Fruit fly (Drosophila melanogaster) whole organism, embryonic: Measurements from ENCODE around the gene Sf3b2.

Source experiments
- Antp ChIP-seq: fragments of 200-800 bp; sonication (Bioruptor generic); optimal IDR thresholded peaks from 3 replicates; lab custom pipeline; 2016; ENCODE audit warnings: missing biosample characterization, missing genetic modification characterization
- Bgb ChIP-seq: fragments of 200-800 bp; sonication (Bioruptor generic); IDR thresholded peaks from 2 replicates; pipeline ENCODE4 v1.3.6; 2022; ENCODE audit warnings: missing biosample characterization, missing genetic modification characterization; ENCODE audit not compliant: partially characterized antibody
- Blimp-1 ChIP-seq: fragments of 200-800 bp; sonication (Bioruptor generic); optimal IDR thresholded peaks from 3 replicates; lab custom pipeline; 2018; ENCODE audit warnings: missing biosample characterization, missing genetic modification characterization, mild to moderate bottlenecking, moderate library complexity, missing genetic modification reagents
- C15 ChIP-seq: fragments of 200-800 bp; sonication (Bioruptor generic); IDR thresholded peaks from 3 replicates; pipeline ENCODE4 v1.3.6; 2022; ENCODE audit warnings: missing biosample characterization, missing genetic modification characterization
- CG1024 ChIP-seq: fragments of 200-800 bp; sonication (Bioruptor generic); IDR thresholded peaks from 2 replicates; pipeline ENCODE4 v1.3.6; 2022; ENCODE audit warnings: missing biosample characterization, missing genetic modification characterization
- CG11560 ChIP-seq: fragments of 200-800 bp; sonication (Bioruptor generic); IDR thresholded peaks from 3 replicates; pipeline ENCODE4 v1.3.6; 2022; ENCODE audit warnings: missing biosample characterization, missing genetic modification characterization
- CG1529 ChIP-seq: fragments of 200-800 bp; sonication (Bioruptor generic); optimal IDR thresholded peaks from 3 replicates; lab custom pipeline; 2018; ENCODE audit warnings: missing biosample characterization, missing genetic modification characterization
- CG15514 ChIP-seq: fragments of 200-800 bp; sonication (Bioruptor generic); optimal IDR thresholded peaks from 3 replicates; lab custom pipeline; 2017; ENCODE audit warnings: missing biosample characterization, missing genetic modification characterization, mild to moderate bottlenecking, moderate library complexity, missing genetic modification reagents
- CG16779 ChIP-seq: fragments of 200-800 bp; sonication (Bioruptor generic); IDR thresholded peaks from 2 replicates; pipeline ENCODE4 v1.3.6; 2022; ENCODE audit warnings: missing biosample characterization, missing genetic modification characterization
- CG2120 ChIP-seq: fragments of 200-800 bp; sonication (Bioruptor generic); optimal IDR thresholded peaks from 3 replicates; lab custom pipeline; 2016; ENCODE audit warnings: missing biosample characterization, missing genetic modification characterization
- CG2678 ChIP-seq: fragments of 200-800 bp; sonication (Bioruptor generic); optimal IDR thresholded peaks from 3 replicates; lab custom pipeline; 2019; ENCODE audit warnings: missing biosample characterization, mild to moderate bottlenecking, missing genetic modification characterization, moderate library complexity
- CG33557 ChIP-seq: fragments of 200-800 bp; sonication (Bioruptor generic); optimal IDR thresholded peaks from 2 replicates; lab custom pipeline; 2019; ENCODE audit warnings: missing biosample characterization, mild to moderate bottlenecking, missing genetic modification characterization, moderate library complexity
- CG3838 ChIP-seq: fragments of 200-800 bp; sonication (Bioruptor generic); optimal IDR thresholded peaks from 3 replicates; lab custom pipeline; 2016; ENCODE audit warnings: missing biosample characterization, missing genetic modification characterization
- CG6175 ChIP-seq: fragments of 200-800 bp; sonication (Bioruptor generic); IDR thresholded peaks from 3 replicates; pipeline ENCODE4 v1.3.6; 2022; ENCODE audit warnings: missing biosample characterization, missing genetic modification characterization
- CG6791 ChIP-seq: fragments of 200-800 bp; sonication (Bioruptor generic); IDR thresholded peaks from 3 replicates; pipeline ENCODE4 v1.3.6; 2022; ENCODE audit warnings: missing biosample characterization, missing genetic modification characterization; ENCODE audit not compliant: partially characterized antibody
- CG7963 ChIP-seq: fragments of 200-800 bp; sonication (Bioruptor generic); IDR thresholded peaks from 3 replicates; pipeline ENCODE4 v1.3.6; 2022; ENCODE audit warnings: missing biosample characterization, missing genetic modification characterization; ENCODE audit not compliant: partially characterized antibody
- CG8089 ChIP-seq: fragments of 200-800 bp; sonication (Bioruptor generic); optimal IDR thresholded peaks from 3 replicates; lab custom pipeline; 2016; ENCODE audit warnings: missing biosample characterization, missing genetic modification characterization
- CG9437 ChIP-seq: fragments of 200-800 bp; sonication (Bioruptor generic); optimal IDR thresholded peaks from 2 replicates; lab custom pipeline; 2018; ENCODE audit warnings: missing biosample characterization, mild to moderate bottlenecking, missing genetic modification characterization
- D19B ChIP-seq: fragments of 200-800 bp; sonication (Bioruptor generic); optimal IDR thresholded peaks from 2 replicates; lab custom pipeline; 2017; ENCODE audit warnings: missing biosample characterization, mild to moderate bottlenecking, missing genetic modification characterization
- Dip3 ChIP-seq: fragments of 200-800 bp; sonication (Bioruptor generic); optimal IDR thresholded peaks from 3 replicates; lab custom pipeline; 2016; ENCODE audit warnings: missing biosample characterization, missing genetic modification characterization
- Ets65A ChIP-seq: fragments of 200-800 bp; sonication (Bioruptor generic); peaks from one replicate; lab custom pipeline; 2016; ENCODE audit warnings: missing biosample characterization, missing genetic modification characterization
- Gug ChIP-seq: fragments of 200-800 bp; sonication (Bioruptor generic); IDR thresholded peaks from 4 replicates; pipeline ENCODE4 v1.3.6; 2022; ENCODE audit warnings: missing biosample characterization, missing genetic modification characterization
- HmgD ChIP-seq: fragments of 200-800 bp; sonication (Bioruptor generic); optimal IDR thresholded peaks from 3 replicates; lab custom pipeline; 2016; ENCODE audit warnings: missing biosample characterization, missing genetic modification characterization
- Hmx ChIP-seq: fragments of 200-800 bp; sonication (Bioruptor generic); optimal IDR thresholded peaks from 2 replicates; lab custom pipeline; 2016; ENCODE audit warnings: missing biosample characterization, missing genetic modification characterization
- Hr39 ChIP-seq: fragments of >200 bp; optimal IDR thresholded peaks from 2 replicates; lab custom pipeline; 2017
- Kr ChIP-seq: fragments of 200-800 bp; sonication (Bioruptor generic); optimal IDR thresholded peaks from 2 replicates; lab custom pipeline; 2017; ENCODE audit warnings: missing biosample characterization, mild to moderate bottlenecking, missing genetic modification characterization
- Med ChIP-seq: fragments of 200-800 bp; sonication (Bioruptor generic); peaks from one replicate; lab custom pipeline; 2016; ENCODE audit warnings: missing biosample characterization, missing genetic modification characterization, mild to moderate bottlenecking, inconsistent platforms, moderate library complexity
- Meics ChIP-seq: fragments of 200-800 bp; sonication (Bioruptor generic); optimal IDR thresholded peaks from 2 replicates; lab custom pipeline; 2017; ENCODE audit warnings: missing biosample characterization, mild to moderate bottlenecking, missing genetic modification characterization
- Rx ChIP-seq: fragments of 200-800 bp; sonication (Bioruptor generic); IDR thresholded peaks from 2 replicates; pipeline ENCODE4 v1.3.6; 2022; ENCODE audit warnings: missing biosample characterization, missing genetic modification characterization
- Taf1 ChIP-seq: fragments of 200-800 bp; sonication (Bioruptor generic); IDR thresholded peaks from 2 replicates; pipeline ENCODE4 v1.3.6; 2022; ENCODE audit warnings: missing biosample characterization, missing genetic modification characterization
- ash1 ChIP-seq: fragments of 200-800 bp; sonication (Bioruptor generic); optimal IDR thresholded peaks from 2 replicates; lab custom pipeline; 2018; ENCODE audit warnings: missing biosample characterization, mild to moderate bottlenecking, missing genetic modification characterization
- bbx ChIP-seq: fragments of 200-800 bp; sonication (Bioruptor generic); IDR thresholded peaks from 2 replicates; pipeline ENCODE4 v1.3.6; 2022; ENCODE audit warnings: missing biosample characterization, missing genetic modification characterization; ENCODE audit not compliant: partially characterized antibody
- bigmax ChIP-seq: fragments of 200-800 bp; sonication (Bioruptor generic); optimal IDR thresholded peaks from 2 replicates; lab custom pipeline; 2018; ENCODE audit warnings: missing biosample characterization, mild to moderate bottlenecking, missing genetic modification characterization
- ci ChIP-seq: fragments of 200-800 bp; sonication (Bioruptor generic); IDR thresholded peaks from 3 replicates; pipeline ENCODE4 v1.3.6; 2022; ENCODE audit warnings: missing biosample characterization, missing genetic modification characterization
- crol ChIP-seq: fragments of 200-800 bp; sonication (Bioruptor generic); IDR thresholded peaks from 2 replicates; pipeline ENCODE4 v1.3.6; 2022; ENCODE audit warnings: missing biosample characterization, missing genetic modification characterization
- fd64A ChIP-seq: fragments of 200-800 bp; sonication (Bioruptor generic); optimal IDR thresholded peaks from 3 replicates; lab custom pipeline; 2018; ENCODE audit warnings: missing biosample characterization, mild to moderate bottlenecking, missing genetic modification characterization
- her ChIP-seq: fragments of 200-800 bp; sonication (Bioruptor generic); optimal IDR thresholded peaks from 2 replicates; lab custom pipeline; 2016; ENCODE audit warnings: missing biosample characterization, missing genetic modification characterization
- jing ChIP-seq: fragments of 200-800 bp; sonication (Bioruptor generic); optimal IDR thresholded peaks from 2 replicates; lab custom pipeline; 2018; ENCODE audit warnings: missing biosample characterization, mild to moderate bottlenecking, missing genetic modification characterization
- kay ChIP-seq: fragments of 200-800 bp; sonication (Bioruptor generic); optimal IDR thresholded peaks from 2 replicates; lab custom pipeline; 2016; ENCODE audit warnings: missing biosample characterization, missing genetic modification characterization
- mirr ChIP-seq: fragments of 200-800 bp; sonication (Bioruptor generic); optimal IDR thresholded peaks from 3 replicates; lab custom pipeline; 2018; ENCODE audit warnings: missing biosample characterization, mild to moderate bottlenecking, missing genetic modification characterization
- nerfin-2 ChIP-seq: fragments of 200-800 bp; sonication (Bioruptor generic); IDR thresholded peaks from 2 replicates; pipeline ENCODE4 v1.3.6; 2022; ENCODE audit warnings: missing biosample characterization, missing genetic modification characterization; ENCODE audit not compliant: partially characterized antibody
- prd ChIP-seq, 3 experiments: fragments of >200 bp in 2 of 3; fragments of 200-800 bp in 1 of 3; sonication (Bioruptor generic) in 1 of 3; optimal IDR thresholded peaks in 2 of 3; IDR thresholded peaks in 1 of 3; 2 replicates in 2 of 3; 3 replicates in 1 of 3; pipeline versions ENCODE4 v1.3.6 to Lab custom; 2017 to 2022; ENCODE audit warnings: missing biosample characterization in 1 of 3, missing genetic modification characterization in 1 of 3
- row ChIP-seq: fragments of 200-800 bp; sonication (Bioruptor generic); IDR thresholded peaks from 3 replicates; pipeline ENCODE4 v1.3.6; 2022; ENCODE audit warnings: missing biosample characterization, missing genetic modification characterization
- sob ChIP-seq: fragments of 200-800 bp; sonication (Bioruptor generic); IDR thresholded peaks from 2 replicates; pipeline ENCODE4 v1.3.6; 2022; ENCODE audit warnings: missing biosample characterization, missing genetic modification characterization
- stc ChIP-seq: fragments of 200-800 bp; sonication (Bioruptor generic); IDR thresholded peaks from 2 replicates; pipeline ENCODE4 v1.3.6; 2022; ENCODE audit warnings: missing biosample characterization, missing genetic modification characterization
- tll ChIP-seq, 2 experiments: fragments of 200-800 bp in 1 of 2; fragments of >200 bp in 1 of 2; sonication (Bioruptor generic) in 1 of 2; optimal IDR thresholded peaks; 2 replicates each; lab custom pipeline; 2017 to 2019; ENCODE audit warnings: missing biosample characterization in 2 of 2, missing genetic modification characterization in 2 of 2, mild to moderate bottlenecking in 1 of 2, moderate library complexity in 1 of 2
- ttk ChIP-seq: fragments of 200-800 bp; sonication (Bioruptor generic); IDR thresholded peaks from 2 replicates; pipeline ENCODE4 v2.1.2; 2022; ENCODE audit warnings: missing biosample characterization, missing genetic modification characterization
- tx ChIP-seq: fragments of 200-800 bp; sonication (Bioruptor generic); optimal IDR thresholded peaks from 2 replicates; lab custom pipeline; 2016; ENCODE audit warnings: missing biosample characterization, missing genetic modification characterization
- vfl ChIP-seq: fragments of 200-800 bp; sonication (Bioruptor generic); optimal IDR thresholded peaks from 2 replicates; lab custom pipeline; 2016; ENCODE audit warnings: missing biosample characterization, missing genetic modification characterization
- zen ChIP-seq: fragments of 200-800 bp; sonication (Bioruptor generic); optimal IDR thresholded peaks from 3 replicates; lab custom pipeline; 2018; ENCODE audit warnings: missing biosample characterization, mild to moderate bottlenecking, missing genetic modification characterization, moderate library complexity

Gene Sf3b2

DNA sequence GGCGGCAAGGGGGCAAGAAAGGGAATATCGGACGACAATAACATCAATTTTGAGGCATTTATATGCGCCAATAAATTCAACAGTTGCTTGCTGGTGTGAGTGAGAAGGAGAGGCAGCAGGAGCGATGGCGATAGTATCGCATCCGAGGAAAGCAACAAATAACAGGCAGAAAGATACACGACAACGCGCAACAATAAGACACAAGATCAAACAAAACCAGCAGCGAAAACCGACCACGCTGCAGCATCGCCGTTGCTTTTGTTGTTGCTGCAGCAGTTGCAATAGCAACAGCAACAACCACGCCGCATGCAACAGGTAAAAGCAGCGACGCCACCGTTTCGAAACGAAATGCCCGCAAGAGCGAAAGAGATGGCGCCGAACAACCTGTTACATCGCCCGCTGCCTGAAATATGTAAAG lies 28.4 kb downstream of the Sf3b2 start (continued):
- TF ChIP-seq CG6175: 0 out of 3 replicates have a peak, but pooled peaks have one; percentile 30
- no peak for TF ChIP-seq Taf1
- no peak for TF ChIP-seq CG2120
- TF ChIP-seq kay: no peak
- TF ChIP-seq vfl (GFP tag; lab: Kevin White, UChicago): no peak

dm6 chr2L:2999609-3000008 lies 29.4 kb downstream of the Sf3b2 start:
- no peak for TF ChIP-seq stc (GFP tag; lab: Robert Waterston, UW)
- no peak for TF ChIP-seq CG8089 (GFP tag; lab: Kevin White, UChicago)
- no peak for TF ChIP-seq CG11560 (tag; lab: Robert Waterston, UW)
- TF ChIP-seq ash1: no peak
- no peak for TF ChIP-seq Blimp-1 (GFP tag; lab: Kevin White, UChicago)
- peak; percentile 5; the same call in 1 of the 3 replicates for TF ChIP-seq CG6791
- TF ChIP-seq Bgb: no peak
- TF ChIP-seq Hmx: no peak
- no peak for TF ChIP-seq C15 (GFP tag; lab: Robert Waterston, UW)
- no peak for TF ChIP-seq CG1024 (GFP tag; lab: Robert Waterston, UW)
- no peak for TF ChIP-seq ci
- no peak for TF ChIP-seq D19B (GFP tag; lab: Kevin White, UChicago)
- TF ChIP-seq bigmax (GFP tag; lab: Kevin White, UChicago): no peak
- no peak for TF ChIP-seq mirr
- no peak for TF ChIP-seq crol (GFP tag; lab: Robert Waterston, UW)
- no peak for TF ChIP-seq CG15514 (GFP tag; lab: Kevin White, UChicago)
- TF ChIP-seq sob: no peak
- TF ChIP-seq CG16779: no peak
- no peak for TF ChIP-seq Meics (GFP tag; lab: Kevin White, UChicago)
- no peak for TF ChIP-seq tx (GFP tag; lab: Kevin White, UChicago)
- TF ChIP-seq Rx (GFP tag; lab: Robert Waterston, UW): no peak
- TF ChIP-seq CG3838 (GFP tag; lab: Kevin White, UChicago): no peak
- no peak for TF ChIP-seq HmgD
- no peak for TF ChIP-seq row (GFP tag; lab: Robert Waterston, UW)
- peak; percentile 41 for TF ChIP-seq zen (tag; lab: Kevin White, UChicago)
- TF ChIP-seq ttk (GFP tag; lab: Robert Waterston, UW): no peak
- TF ChIP-seq Hr39: no peak
- no peak for TF ChIP-seq bbx
- TF ChIP-seq CG1529 (GFP tag; lab: Kevin White, UChicago): no peak
- peak; percentile 3 for TF ChIP-seq Med (GFP tag; lab: Kevin White, UChicago)
- no peak for TF ChIP-seq CG2678 (tag; lab: Kevin White, UChicago)
- TF ChIP-seq Ets65A: peak; percentile 9
- TF ChIP-seq nerfin-2 (GFP tag; lab: Robert Waterston, UW): no peak
- no peak for TF ChIP-seq CG33557 (GFP tag; lab: Kevin White, UChicago)
- TF ChIP-seq fd64A (GFP tag; lab: Kevin White, UChicago): no peak
- TF ChIP-seq jing (GFP tag; lab: Kevin White, UChicago): no peak
- TF ChIP-seq Dip3 (GFP tag; lab: Kevin White, UChicago): no peak
- TF ChIP-seq CG9437 (GFP tag; lab: Kevin White, UChicago): no peak
- no peak for TF ChIP-seq Gug
- no peak for TF ChIP-seq Kr (GFP tag; lab: Kevin White, UChicago)
- TF ChIP-seq Antp: no peak
- no peak for TF ChIP-seq vfl (GFP tag; lab: Kevin White, UChicago)
- TF ChIP-seq CG7963 (GFP tag; lab: Robert Waterston, UW): no peak
- no peak for TF ChIP-seq her (GFP tag; lab: Kevin White, UChicago)
- peak in 1 of 2 experiments; percentile 50 for TF ChIP-seq tll (GFP tag; optimal IDR thresholded peaks at IDR 0.05; lab: Kevin White, UChicago)
- no peak for TF ChIP-seq prd (optimal IDR thresholded peaks at IDR 0.05; lab: Kevin White, UChicago)
- TF ChIP-seq prd (GFP tag; IDR thresholded peaks at IDR 0.05; lab: Robert Waterston, UW): no peak
